Fruit fly (Drosophila melanogaster): ENCODE data around the gene SmydA-8.

dm6 chrX:2219246-2219645 is 5.6 kb upstream of the SmydA-8 start:
- TF ChIP-seq CG8478 (optimal IDR thresholded peaks at IDR 0.05) (no peak), CTCF (optimal IDR thresholded peaks at IDR 0.05) (no peak)

Measured in S2 (cell line).